Fruit fly (Drosophila melanogaster): ENCODE measurements around the gene Syt7.

dm6 chr4:336021-336420, 29.7 kb upstream of the Syt7 start:
- no peak for TF ChIP-seq spab (GFP tag; optimal IDR thresholded peaks at IDR 0.05)
- no peak for TF ChIP-seq CG32006 (GFP tag; optimal IDR thresholded peaks at IDR 0.05)
- TF ChIP-seq Smox (GFP tag; optimal IDR thresholded peaks at IDR 0.05): no peak
- TF ChIP-seq CG6854 (GFP tag; optimal IDR thresholded peaks at IDR 0.05): no peak
- no peak for TF ChIP-seq CG3919 (GFP tag; optimal IDR thresholded peaks at IDR 0.05)
- TF ChIP-seq Blimp-1 (GFP tag; optimal IDR thresholded peaks at IDR 0.05): no peak
- no peak for TF ChIP-seq OdsH (GFP tag; optimal IDR thresholded peaks at IDR 0.05)
- no peak for TF ChIP-seq Sox102F (GFP tag; optimal IDR thresholded peaks at IDR 0.05)
- TF ChIP-seq esn (GFP tag; optimal IDR thresholded peaks at IDR 0.05): no peak
- TF ChIP-seq CG8319 (GFP tag; optimal IDR thresholded peaks at IDR 0.05): no peak
- no peak for TF ChIP-seq CG11294 (GFP tag; IDR thresholded peaks at IDR 0.05)
- TF ChIP-seq Ets21C (GFP tag; optimal IDR thresholded peaks at IDR 0.05): no peak
- TF ChIP-seq CG8632 (GFP tag; optimal IDR thresholded peaks at IDR 0.05): no peak
- no peak for TF ChIP-seq CG31627 (GFP tag; optimal IDR thresholded peaks at IDR 0.05)

Data from whole organism, prepupa.